Fruit fly (Drosophila melanogaster) whole organism: ENCODE measurements around the gene CG4829.

Experiments
- CG8478 ChIP-seq: fragments of >200 bp; optimal IDR thresholded peaks from 2 replicates; lab custom pipeline; 2018; ENCODE audit warnings: inconsistent platforms
- Dll ChIP-seq: fragments of >200 bp; optimal IDR thresholded peaks from 2 replicates; lab custom pipeline; 2017
- EcR ChIP-seq, 2 experiments: fragments of >200 bp; optimal IDR thresholded peaks; 2 replicates each; lab custom pipeline; 2017; ENCODE audit warnings: missing biosample characterization in 2 of 2, missing genetic modification characterization in 2 of 2, missing genetic modification reagents in 2 of 2
- pan ChIP-seq: fragments of >200 bp; optimal IDR thresholded peaks from 2 replicates; lab custom pipeline; 2017
- psq ChIP-seq: fragments of >200 bp; optimal IDR thresholded peaks from 2 replicates; lab custom pipeline; 2017
- usp ChIP-seq: fragments of >200 bp; optimal IDR thresholded peaks from 2 replicates; lab custom pipeline; 2017; ENCODE audit warnings: missing biosample characterization, missing genetic modification characterization, mixed read lengths

The CG4829 gene

dm6 chrX:16800530-16801027 lies 10.9 kb upstream of the CG4829 start, which contains the start of the genes CG9132 and CG4789:
Gene CG9132 (minus strand): TSS chrX:16800710.
Gene CG4789 (plus strand): TSS chrX:16800930.
- no peak for TF ChIP-seq CG8478 (lab: Kevin White, UChicago)
- no peak for TF ChIP-seq usp (GFP tag; lab: Kevin White, UChicago)
- no peak for TF ChIP-seq EcR (GFP tag; optimal IDR thresholded peaks at IDR 0.05; lab: Kevin White, UChicago)
- TF ChIP-seq pan (lab: Kevin White, UChicago) = no peak
- TF ChIP-seq psq (lab: Kevin White, UChicago) = no peak
- no peak for TF ChIP-seq Dll (lab: Kevin White, UChicago)

dm6 chrX:16803299-16803698 lies 8.2 kb upstream of the CG4829 start, which contains the start of the genes Rai1 and CG13005:
Gene Rai1 (minus strand): TSS chrX:16803344.
Gene CG13005 (plus strand): TSS chrX:16803650.
- TF ChIP-seq EcR (GFP tag; optimal IDR thresholded peaks at IDR 0.05; lab: Kevin White, UChicago) = no peak
- no peak for TF ChIP-seq Dll (lab: Kevin White, UChicago)
- no peak for TF ChIP-seq CG8478 (lab: Kevin White, UChicago)
- TF ChIP-seq pan (lab: Kevin White, UChicago) = no peak
- no peak for TF ChIP-seq usp (GFP tag; lab: Kevin White, UChicago)
- TF ChIP-seq psq (lab: Kevin White, UChicago) = no peak

dm6 chrX:16805768-16806167 lies 5.7 kb upstream of the CG4829 start, which contains the start of gene ppk28:
Gene ppk28 (plus strand): TSS chrX:16806068.
- TF ChIP-seq pan (lab: Kevin White, UChicago) (no peak), psq (lab: Kevin White, UChicago) (no peak), usp (GFP tag; lab: Kevin White, UChicago) (no peak), CG8478 (lab: Kevin White, UChicago) (no peak), Dll (lab: Kevin White, UChicago) (no peak), EcR (GFP tag; optimal IDR thresholded peaks at IDR 0.05; lab: Kevin White, UChicago) (no peak)

DNA sequence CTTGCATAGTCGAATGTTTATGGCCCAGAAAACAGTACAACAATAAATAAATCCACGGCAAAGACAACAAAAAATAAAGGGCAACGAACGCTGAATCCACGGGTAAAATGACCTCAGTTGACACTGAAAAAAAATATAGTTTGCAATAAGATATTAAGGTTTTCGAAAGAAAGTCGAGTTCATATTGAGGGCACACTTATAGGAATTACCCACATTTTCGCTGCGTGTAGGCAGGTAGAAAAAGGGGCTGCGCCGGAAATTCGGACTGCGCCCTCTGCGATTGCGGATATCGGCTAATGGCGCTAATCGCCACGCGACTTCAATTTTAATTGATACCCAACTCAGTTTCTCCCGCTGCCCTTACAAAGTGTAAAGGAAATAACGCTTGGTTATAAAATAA lies 2.8 kb upstream of the CG4829 start:
- TF ChIP-seq usp (GFP tag; lab: Kevin White, UChicago) (no peak), CG8478 (lab: Kevin White, UChicago) (no peak), psq (lab: Kevin White, UChicago) (no peak), Dll (lab: Kevin White, UChicago) (no peak), EcR (GFP tag; optimal IDR thresholded peaks at IDR 0.05; lab: Kevin White, UChicago) (no peak), pan (lab: Kevin White, UChicago) (no peak)

- TF ChIP-seq usp (GFP tag; lab: Kevin White, UChicago) = no peak
- TF ChIP-seq CG8478 (lab: Kevin White, UChicago) = no peak
- TF ChIP-seq EcR (GFP tag; optimal IDR thresholded peaks at IDR 0.05; lab: Kevin White, UChicago) = no peak
- no peak for TF ChIP-seq Dll (lab: Kevin White, UChicago)
- no peak for TF ChIP-seq psq (lab: Kevin White, UChicago)
- no peak for TF ChIP-seq pan (lab: Kevin White, UChicago)
Measured at dm6 chrX:16809093-16809492, 2.4 kb upstream of the CG4829 start.

- TF ChIP-seq EcR (GFP tag; optimal IDR thresholded peaks at IDR 0.05; lab: Kevin White, UChicago) = no peak
- no peak for TF ChIP-seq CG8478 (lab: Kevin White, UChicago)
- no peak for TF ChIP-seq usp (GFP tag; lab: Kevin White, UChicago)
- no peak for TF ChIP-seq pan (lab: Kevin White, UChicago)
- TF ChIP-seq psq (lab: Kevin White, UChicago) = no peak
- no peak for TF ChIP-seq Dll (lab: Kevin White, UChicago)
Measured at dm6 chrX:16813226-16813625, 1.7 kb downstream of the CG4829 start.

- no peak for TF ChIP-seq Dll (lab: Kevin White, UChicago)
- TF ChIP-seq EcR (GFP tag; optimal IDR thresholded peaks at IDR 0.05; lab: Kevin White, UChicago) = no peak
- TF ChIP-seq psq (lab: Kevin White, UChicago) = no peak
- no peak for TF ChIP-seq CG8478 (lab: Kevin White, UChicago)
- TF ChIP-seq pan (lab: Kevin White, UChicago) = no peak
- no peak for TF ChIP-seq usp (GFP tag; lab: Kevin White, UChicago)
Measured at dm6 chrX:16814351-16814750, 2.9 kb downstream of the CG4829 start.

DNA sequence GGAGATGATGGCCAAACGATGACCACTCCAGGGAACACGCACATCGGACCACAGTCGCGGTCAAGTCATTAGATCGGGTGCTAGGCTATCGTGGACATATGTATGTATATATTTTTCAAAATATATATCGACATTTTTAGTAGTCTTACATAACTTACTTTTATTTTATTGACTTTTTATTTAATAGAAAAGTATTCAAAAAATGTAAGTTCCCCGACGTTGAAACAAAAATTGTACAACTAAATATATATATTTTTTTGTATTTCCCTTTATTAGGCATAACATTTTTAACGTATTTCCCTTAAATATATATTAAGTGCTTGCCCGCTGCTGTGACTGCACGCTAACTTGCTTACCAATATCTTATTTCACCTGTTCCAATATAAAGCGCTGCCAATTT lies 3.7 kb downstream of the CG4829 start:
- TF ChIP-seq pan (lab: Kevin White, UChicago) = no peak
- TF ChIP-seq usp (GFP tag; lab: Kevin White, UChicago) = no peak
- TF ChIP-seq Dll (lab: Kevin White, UChicago) = no peak
- TF ChIP-seq CG8478 (lab: Kevin White, UChicago) = no peak
- TF ChIP-seq EcR (GFP tag; optimal IDR thresholded peaks at IDR 0.05; lab: Kevin White, UChicago) = no peak
- TF ChIP-seq psq (lab: Kevin White, UChicago) = no peak

- TF ChIP-seq Dll (lab: Kevin White, UChicago) (no peak), CG8478 (lab: Kevin White, UChicago) (no peak)
Measured at dm6 chrX:16816500-16816899, 5.0 kb downstream of the CG4829 start.

DNA sequence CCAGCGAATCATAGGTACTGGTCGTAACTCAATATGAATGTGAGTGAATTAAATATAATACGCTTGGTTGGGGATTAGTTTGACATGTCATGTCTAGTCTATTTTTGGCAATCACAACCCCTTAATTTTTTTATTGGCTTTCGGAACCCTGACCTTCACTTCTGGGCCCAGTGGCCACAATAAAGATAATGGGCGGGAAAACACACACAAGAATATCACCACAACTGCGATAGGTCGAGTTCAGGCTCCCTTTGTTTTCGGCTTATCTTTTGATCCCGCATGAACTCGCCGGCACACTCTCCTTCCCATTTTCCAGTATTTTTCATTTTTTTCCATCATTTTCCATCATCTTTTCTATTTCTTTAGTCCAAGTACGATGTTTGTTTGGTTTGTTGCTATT lies 6.7 kb downstream of the CG4829 start:
- no peak for TF ChIP-seq CG8478 (lab: Kevin White, UChicago)
- no peak for TF ChIP-seq Dll (lab: Kevin White, UChicago)
- TF ChIP-seq pan (lab: Kevin White, UChicago) = no peak
- no peak for TF ChIP-seq usp (GFP tag; lab: Kevin White, UChicago)
- no peak for TF ChIP-seq psq (lab: Kevin White, UChicago)
- TF ChIP-seq EcR (GFP tag; optimal IDR thresholded peaks at IDR 0.05; lab: Kevin White, UChicago) = no peak

DNA sequence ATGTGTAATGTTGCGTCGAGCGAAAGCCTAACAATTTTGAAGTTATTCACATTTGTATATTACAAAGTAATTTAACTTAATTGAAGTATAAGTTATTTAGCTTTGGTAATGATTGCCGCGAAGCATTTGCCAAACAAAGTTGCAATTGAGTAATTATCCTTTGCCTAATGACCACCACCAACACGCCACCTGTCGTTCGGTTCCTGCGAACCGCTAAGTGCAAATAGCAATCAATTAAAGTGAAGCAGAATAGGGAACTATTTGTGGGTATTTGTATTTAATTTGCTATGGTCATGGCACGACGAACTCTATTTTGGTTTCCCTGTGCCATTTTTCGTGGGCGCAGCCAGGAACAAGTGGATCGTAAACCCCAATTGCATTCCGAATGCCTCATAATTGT lies 9.2 kb downstream of the CG4829 start:
- no peak for TF ChIP-seq usp (GFP tag; lab: Kevin White, UChicago)
- no peak for TF ChIP-seq psq (lab: Kevin White, UChicago)
- TF ChIP-seq CG8478 (lab: Kevin White, UChicago) = no peak
- TF ChIP-seq EcR (GFP tag; optimal IDR thresholded peaks at IDR 0.05; lab: Kevin White, UChicago) = no peak
- TF ChIP-seq Dll (lab: Kevin White, UChicago) = no peak
- TF ChIP-seq pan (lab: Kevin White, UChicago) = no peak
